Worm (Caenorhabditis elegans): ENCODE results near the gene F20C5.6.
A peak's percentile ranks its signal among the peaks of the same experiment; 100 is the strongest.

The F20C5.6 gene

ce11 chrIV:8821147-8821546, 48.1 kb upstream of the F20C5.6 start, which contains the start of gene T28C6.5:
Gene T28C6.5, plus strand, starts transcription at chrIV:8821447.
- TF ChIP-seq egl-27 (tag; optimal IDR thresholded peaks at IDR 0.05) (no peak), ces-1 (GFP tag; optimal IDR thresholded peaks at IDR 0.05) (no peak), zip-4 (GFP tag; optimal IDR thresholded peaks at IDR 0.05) (no peak), nhr-11 (tag; optimal IDR thresholded peaks at IDR 0.05) (no peak), unc-130 (tag; optimal IDR thresholded peaks at IDR 0.05) (no peak), aha-1 (tag; optimal IDR thresholded peaks at IDR 0.05) (no peak), lsy-2 (tag; optimal IDR thresholded peaks at IDR 0.05) (no peak)

ce11 chrIV:8820041-8820440, 47.0 kb upstream of the F20C5.6 start, which contains the start of gene T28C6.3:
Gene T28C6.3, plus strand, starts transcription at chrIV:8820341.
- TF ChIP-seq efl-1 (optimal IDR thresholded peaks at IDR 0.05) (no peak), efl-1 (GFP tag; optimal IDR thresholded peaks at IDR 0.05 in 1 of 2) (peak in 1 of 2 experiments; percentile 9), isw-1 (GFP tag; IDR thresholded peaks at IDR 0.05) (no peak), hlh-17 (GFP tag; optimal IDR thresholded peaks at IDR 0.05; ENCODE audit: borderline replicate concordance) (no peak), mdl-1 (tag; optimal IDR thresholded peaks at IDR 0.05) (no peak), fkh-8 (tag; optimal IDR thresholded peaks at IDR 0.05) (no peak), snu-23 (GFP tag; optimal IDR thresholded peaks at IDR 0.05) (no peak), C16A3.4 (tag; optimal IDR thresholded peaks at IDR 0.05) (no peak), lin-39 (tag; optimal IDR thresholded peaks at IDR 0.05) (no peak)

- TF ChIP-seq elt-3 (tag; optimal IDR thresholded peaks at IDR 0.05) (no peak), nhr-19 (GFP tag; conservative IDR thresholded peaks at IDR 0.05) (no peak), alr-1 (tag; optimal IDR thresholded peaks at IDR 0.05; ENCODE audit: borderline replicate concordance) (no peak), lin-15B (tag; optimal IDR thresholded peaks at IDR 0.05) (no peak)
These were observed 46.5 kb upstream of the F20C5.6 start for ce11 chrIV:8819471-8819870.

- no peak for TF ChIP-seq ces-1 (GFP tag; optimal IDR thresholded peaks at IDR 0.05)
- TF ChIP-seq egl-27 (tag; optimal IDR thresholded peaks at IDR 0.05) = no peak
- TF ChIP-seq C16A3.4 (tag; optimal IDR thresholded peaks at IDR 0.05) = no peak
These were observed 44.6 kb upstream of the F20C5.6 start, which contains the start of gene T28C6.10 for ce11 chrIV:8817639-8818038. Gene T28C6.10, plus strand, starts transcription at chrIV:8817939.

ce11 chrIV:8816617-8817016, 43.6 kb upstream of the F20C5.6 start:
- TF ChIP-seq C04F5.9 (tag; optimal IDR thresholded peaks at IDR 0.05) (no peak), jun-1 (tag; optimal IDR thresholded peaks at IDR 0.05) (no peak), fkh-4 (tag; optimal IDR thresholded peaks at IDR 0.05; ENCODE audit: borderline replicate concordance) (no peak)

ce11 chrIV:8816029-8816428, 43.0 kb upstream of the F20C5.6 start, which contains the start of gene grsp-2:
Gene grsp-2, plus strand, starts transcription at chrIV:8816329.
- TF ChIP-seq efl-3 (GFP tag; optimal IDR thresholded peaks at IDR 0.05) (no peak), rnt-1 (tag; optimal IDR thresholded peaks at IDR 0.05) (no peak), nhr-85 (tag) (peak; percentile 71), blmp-1 (tag; optimal IDR thresholded peaks at IDR 0.05) (peak; percentile 11), nhr-28 (tag; optimal IDR thresholded peaks at IDR 0.05) (no peak), snu-23 (GFP tag; optimal IDR thresholded peaks at IDR 0.05) (peak; percentile 2), F16B12.6 (tag; optimal IDR thresholded peaks at IDR 0.05) (no peak), elt-3 (tag; optimal IDR thresholded peaks at IDR 0.05) (peak in 1 of 6 experiments; percentile 1), mab-9 (GFP tag; IDR thresholded peaks at IDR 0.05) (no peak), nhr-71 (tag; optimal IDR thresholded peaks at IDR 0.05) (peak; percentile 5)

ce11 chrIV:8815162-8815561, 42.2 kb upstream of the F20C5.6 start:
- TF ChIP-seq unc-130 (tag; optimal IDR thresholded peaks at IDR 0.05) = no peak
- TF ChIP-seq aly-2 (tag; optimal IDR thresholded peaks at IDR 0.05) = no peak
- peak; percentile 41 for TF ChIP-seq nhr-71 (tag; optimal IDR thresholded peaks at IDR 0.05)
- TF ChIP-seq blmp-1 (tag; optimal IDR thresholded peaks at IDR 0.05) = peak; percentile 63
- no peak for TF ChIP-seq nhr-76 (tag; optimal IDR thresholded peaks at IDR 0.05)
- TF ChIP-seq zip-4 (GFP tag; optimal IDR thresholded peaks at IDR 0.05) = no peak
- peak in 1 of 2 experiments; percentile 31 for TF ChIP-seq lsy-2 (tag; optimal IDR thresholded peaks at IDR 0.05)
- peak; percentile 51 for TF ChIP-seq snu-23 (GFP tag; optimal IDR thresholded peaks at IDR 0.05)
- peak in 4 of 6 experiments; percentile 17 to 84 (median 32) for TF ChIP-seq elt-3 (tag; optimal IDR thresholded peaks at IDR 0.05)
- TF ChIP-seq lin-14 (GFP tag; optimal IDR thresholded peaks at IDR 0.05) = peak; percentile 64
- peak; percentile 59 for TF ChIP-seq nhr-20 (tag; optimal IDR thresholded peaks at IDR 0.05)
- TF ChIP-seq lin-35 (GFP tag; optimal IDR thresholded peaks at IDR 0.05) = peak in 1 of 2 experiments; percentile 18
- TF ChIP-seq nhr-85 (tag) = peak; percentile 84
- no peak for TF ChIP-seq C04F5.9 (tag; optimal IDR thresholded peaks at IDR 0.05)
- peak; percentile 13 for TF ChIP-seq nhr-90 (tag; optimal IDR thresholded peaks at IDR 0.05; ENCODE audit: poor library complexity)
